Fruit fly (Drosophila melanogaster) whole organism, prepupa: Measurements from ENCODE around the gene CG2157.

Source experiments
- Blimp-1 ChIP-seq: fragments of 200-800 bp; sonication (Bioruptor generic); optimal IDR thresholded peaks from 3 replicates; lab custom pipeline; 2017; ENCODE audit warnings: missing biosample characterization, missing genetic modification characterization, mild to moderate bottlenecking, moderate library complexity, missing genetic modification reagents
- CG10631 ChIP-seq: fragments of 200-800 bp; sonication (Bioruptor generic); optimal IDR thresholded peaks from 2 replicates; lab custom pipeline; 2016; ENCODE audit warnings: missing biosample characterization, missing genetic modification characterization
- CG10669 ChIP-seq: fragments of 200-800 bp; sonication (Bioruptor generic); optimal IDR thresholded peaks from 3 replicates; lab custom pipeline; 2018; ENCODE audit warnings: missing biosample characterization, mild to moderate bottlenecking, missing genetic modification characterization, moderate library complexity
- CG11294 ChIP-seq: fragments of 200-800 bp; sonication (Bioruptor generic); IDR thresholded peaks from 2 replicates; pipeline ENCODE4 v1.3.6; 2022; ENCODE audit warnings: missing biosample characterization, missing genetic modification characterization
- CG11902 ChIP-seq: fragments of 200-800 bp; sonication (Bioruptor generic); optimal IDR thresholded peaks from 3 replicates; lab custom pipeline; 2016; ENCODE audit warnings: missing biosample characterization, missing genetic modification characterization
- CG16779 ChIP-seq: fragments of 200-800 bp; sonication (Bioruptor generic); optimal IDR thresholded peaks from 3 replicates; lab custom pipeline; 2017; ENCODE audit warnings: missing biosample characterization, mild to moderate bottlenecking, missing genetic modification characterization
- CG3032 ChIP-seq: fragments of 200-800 bp; optimal IDR thresholded peaks from 2 replicates; lab custom pipeline; 2019; ENCODE audit warnings: missing biosample characterization, mild to moderate bottlenecking, missing genetic modification characterization, moderate library complexity
- CG31627 ChIP-seq: fragments of 200-800 bp; sonication (Bioruptor generic); optimal IDR thresholded peaks from 3 replicates; lab custom pipeline; 2016; ENCODE audit warnings: missing biosample characterization, missing genetic modification characterization
- CG32006 ChIP-seq: fragments of 200-800 bp; sonication (Bioruptor generic); optimal IDR thresholded peaks from 3 replicates; lab custom pipeline; 2017; ENCODE audit warnings: missing biosample characterization, mild to moderate bottlenecking, missing genetic modification characterization
- CG3919 ChIP-seq: fragments of 200-800 bp; sonication (Bioruptor generic); optimal IDR thresholded peaks from 3 replicates; lab custom pipeline; 2016; ENCODE audit warnings: missing biosample characterization, missing genetic modification characterization
- CG4318 ChIP-seq: fragments of 200-800 bp; sonication (Bioruptor generic); optimal IDR thresholded peaks from 3 replicates; lab custom pipeline; 2017; ENCODE audit warnings: missing biosample characterization, mild to moderate bottlenecking, missing genetic modification characterization
- CG6163 ChIP-seq: fragments of 200-800 bp; sonication (Bioruptor generic); IDR thresholded peaks from 3 replicates; pipeline ENCODE4 v1.3.6; 2022; ENCODE audit warnings: missing biosample characterization, missing genetic modification characterization
- CG6276 ChIP-seq: fragments of 200-800 bp; sonication (Bioruptor generic); optimal IDR thresholded peaks from 2 replicates; lab custom pipeline; 2017; ENCODE audit warnings: missing biosample characterization, mild to moderate bottlenecking, missing genetic modification characterization
- CG6808 ChIP-seq: fragments of 200-800 bp; sonication (Bioruptor generic); optimal IDR thresholded peaks from 3 replicates; lab custom pipeline; 2017; ENCODE audit warnings: missing biosample characterization, missing genetic modification characterization, mild to moderate bottlenecking, moderate library complexity, missing genetic modification reagents
- CG6854 ChIP-seq: fragments of 200-800 bp; sonication (Bioruptor generic); optimal IDR thresholded peaks from 2 replicates; lab custom pipeline; 2017; ENCODE audit warnings: missing biosample characterization, mild to moderate bottlenecking, missing genetic modification characterization
- CG7368 ChIP-seq: fragments of 200-800 bp; sonication (Bioruptor generic); optimal IDR thresholded peaks from 3 replicates; lab custom pipeline; 2016; ENCODE audit warnings: missing biosample characterization, missing genetic modification characterization
- CG8119 ChIP-seq: fragments of 200-800 bp; sonication (Bioruptor generic); IDR thresholded peaks from 3 replicates; pipeline ENCODE4 v1.3.6; 2022; ENCODE audit warnings: missing biosample characterization, missing genetic modification characterization
- CG8632 ChIP-seq: fragments of 200-800 bp; sonication (Bioruptor generic); optimal IDR thresholded peaks from 3 replicates; lab custom pipeline; 2016; ENCODE audit warnings: missing biosample characterization, missing genetic modification characterization
- CG9139 ChIP-seq: fragments of 200-800 bp; sonication (Bioruptor generic); optimal IDR thresholded peaks from 3 replicates; lab custom pipeline; 2017; ENCODE audit warnings: missing biosample characterization, mild to moderate bottlenecking, missing genetic modification characterization
- Eip75B ChIP-seq: fragments of 200-800 bp; sonication (Bioruptor generic); optimal IDR thresholded peaks from 3 replicates; lab custom pipeline; 2016; ENCODE audit warnings: missing biosample characterization, missing genetic modification characterization
- Eip78C ChIP-seq: fragments of 200-800 bp; sonication (Bioruptor generic); peaks from one replicate; lab custom pipeline; 2016; ENCODE audit warnings: missing biosample characterization, missing genetic modification characterization
- Eip93F ChIP-seq: fragments of 200-800 bp; sonication (Bioruptor generic); optimal IDR thresholded peaks from 2 replicates; lab custom pipeline; 2016; ENCODE audit warnings: missing biosample characterization, mild to moderate bottlenecking, missing genetic modification characterization
- Ets21C ChIP-seq: fragments of 200-800 bp; sonication (Bioruptor generic); optimal IDR thresholded peaks from 3 replicates; lab custom pipeline; 2016; ENCODE audit warnings: missing biosample characterization, missing genetic modification characterization
- Ets96B ChIP-seq: fragments of 200-800 bp; optimal IDR thresholded peaks from 2 replicates; lab custom pipeline; 2019; ENCODE audit warnings: missing biosample characterization, mild to moderate bottlenecking, missing genetic modification characterization, moderate library complexity
- Hr38 ChIP-seq: sonication (Bioruptor generic); optimal IDR thresholded peaks from 2 replicates; lab custom pipeline; 2016; ENCODE audit warnings: missing biosample characterization, missing genetic modification characterization
- Hr4 ChIP-seq: fragments of 200-800 bp; sonication (Bioruptor generic); optimal IDR thresholded peaks from 3 replicates; lab custom pipeline; 2016; ENCODE audit warnings: missing biosample characterization, missing genetic modification characterization
- Lpt ChIP-seq: fragments of 200-800 bp; sonication (Bioruptor generic); optimal IDR thresholded peaks from 3 replicates; lab custom pipeline; 2016; ENCODE audit warnings: missing biosample characterization, missing genetic modification characterization
- Met ChIP-seq: fragments of 200-800 bp; sonication (Bioruptor generic); optimal IDR thresholded peaks from 3 replicates; lab custom pipeline; 2016; ENCODE audit warnings: missing biosample characterization, missing genetic modification characterization
- OdsH ChIP-seq: fragments of 200-800 bp; sonication (Bioruptor generic); optimal IDR thresholded peaks from 3 replicates; lab custom pipeline; 2016; ENCODE audit warnings: missing biosample characterization, missing genetic modification characterization
- Sox102F ChIP-seq: fragments of 200-800 bp; sonication (Bioruptor generic); optimal IDR thresholded peaks from 2 replicates; lab custom pipeline; 2016; ENCODE audit warnings: missing biosample characterization, mild to moderate bottlenecking, missing genetic modification characterization
- Sox14 ChIP-seq: fragments of 200-800 bp; sonication (Bioruptor generic); optimal IDR thresholded peaks from 3 replicates; lab custom pipeline; 2016; ENCODE audit warnings: missing biosample characterization, missing genetic modification characterization
- Sox15 ChIP-seq: fragments of 200-800 bp; sonication (Bioruptor generic); optimal IDR thresholded peaks from 3 replicates; lab custom pipeline; 2016; ENCODE audit warnings: missing biosample characterization, missing genetic modification characterization
- achi ChIP-seq: fragments of 200-800 bp; sonication (Bioruptor generic); optimal IDR thresholded peaks from 3 replicates; lab custom pipeline; 2016; ENCODE audit warnings: missing biosample characterization, missing genetic modification characterization
- dsx ChIP-seq: fragments of 200-800 bp; optimal IDR thresholded peaks from 3 replicates; lab custom pipeline; 2019; ENCODE audit warnings: missing biosample characterization, mild to moderate bottlenecking, missing genetic modification characterization, moderate library complexity; ENCODE audit not compliant: poor library complexity, severe bottlenecking
- esn ChIP-seq: fragments of 200-800 bp; sonication (Bioruptor generic); optimal IDR thresholded peaks from 2 replicates; lab custom pipeline; 2016; ENCODE audit warnings: missing biosample characterization, mild to moderate bottlenecking, missing genetic modification characterization, moderate library complexity
- fd59A ChIP-seq: fragments of 200-800 bp; sonication (Bioruptor generic); optimal IDR thresholded peaks from 2 replicates; lab custom pipeline; 2017; ENCODE audit warnings: missing biosample characterization, mild to moderate bottlenecking, missing genetic modification characterization, missing genetic modification reagents
- fd85E ChIP-seq: fragments of 200-800 bp; sonication (Bioruptor generic); optimal IDR thresholded peaks from 3 replicates; lab custom pipeline; 2016; ENCODE audit warnings: missing biosample characterization, missing genetic modification characterization
- fkh ChIP-seq: fragments of 200-800 bp; sonication (Bioruptor generic); optimal IDR thresholded peaks from 3 replicates; lab custom pipeline; 2017; ENCODE audit warnings: missing biosample characterization, mild to moderate bottlenecking, missing genetic modification characterization, moderate library complexity
- lz ChIP-seq: fragments of 200-800 bp; sonication (Bioruptor generic); optimal IDR thresholded peaks from 3 replicates; lab custom pipeline; 2016; ENCODE audit warnings: missing biosample characterization, missing genetic modification characterization
- net ChIP-seq: fragments of 200-800 bp; sonication (Bioruptor generic); optimal IDR thresholded peaks from 3 replicates; lab custom pipeline; 2016; ENCODE audit warnings: missing biosample characterization, missing genetic modification characterization
- pdm3 ChIP-seq: fragments of 200-800 bp; sonication (Bioruptor generic); optimal IDR thresholded peaks from 3 replicates; lab custom pipeline; 2016; ENCODE audit warnings: missing biosample characterization, missing genetic modification characterization
- spab ChIP-seq: fragments of 200-800 bp; sonication (Bioruptor generic); optimal IDR thresholded peaks from 2 replicates; lab custom pipeline; 2017; ENCODE audit warnings: missing biosample characterization, mild to moderate bottlenecking, missing genetic modification characterization, missing genetic modification reagents
- svp ChIP-seq: fragments of 200-800 bp; sonication (Bioruptor generic); peaks from one replicate; lab custom pipeline; 2016; ENCODE audit warnings: missing biosample characterization, missing genetic modification characterization
- topi ChIP-seq: fragments of 200-800 bp; sonication (Bioruptor generic); optimal IDR thresholded peaks from 3 replicates; lab custom pipeline; 2016; ENCODE audit warnings: missing biosample characterization, missing genetic modification characterization
- vri ChIP-seq: fragments of 200-800 bp; sonication (Bioruptor generic); optimal IDR thresholded peaks from 3 replicates; lab custom pipeline; 2016; ENCODE audit warnings: missing biosample characterization, mild to moderate bottlenecking, missing genetic modification characterization

Gene CG2157

dm6 chrX:10847447-10847846 lies 21.6 kb upstream of the CG2157 start:
- TF ChIP-seq svp (GFP tag; lab: Kevin White, UChicago), result peak; percentile 94
- peak; percentile 24 for TF ChIP-seq Eip78C (GFP tag; lab: Kevin White, UChicago)
- TF ChIP-seq lz (GFP tag; lab: Kevin White, UChicago), result no peak

- peak; percentile 12 for TF ChIP-seq Sox14 (GFP tag; lab: Kevin White, UChicago)
- no peak for TF ChIP-seq CG32006
- TF ChIP-seq lz (GFP tag; lab: Kevin White, UChicago), result no peak
- no peak for TF ChIP-seq pdm3
- no peak for TF ChIP-seq CG9139
- TF ChIP-seq CG7368 (GFP tag; lab: Kevin White, UChicago), result no peak
- no peak for TF ChIP-seq fd59A (GFP tag; lab: Kevin White, UChicago)
Measured at dm6 chrX:10848565-10848964, 20.5 kb upstream of the CG2157 start, which contains the start of gene CG2202. TSS of gene CG2202 (plus strand) at chrX:10848757.

dm6 chrX:10854686-10855085 lies 14.4 kb upstream of the CG2157 start, which contains the start of gene feo:
TSS of gene feo (minus strand) at chrX:10854869.
- no peak for TF ChIP-seq CG16779 (tag; lab: Kevin White, UChicago)

- TF ChIP-seq lz (GFP tag; lab: Kevin White, UChicago), result peak; percentile 56
- no peak for TF ChIP-seq fd59A (GFP tag; lab: Kevin White, UChicago)
- TF ChIP-seq CG11902 (GFP tag; lab: Kevin White, UChicago), result no peak
- no peak for TF ChIP-seq dsx (GFP tag; lab: Kevin White, UChicago)
- no peak for TF ChIP-seq Blimp-1 (GFP tag; lab: Kevin White, UChicago)
- peak; percentile 43 for TF ChIP-seq esn
- no peak for TF ChIP-seq achi (GFP tag; lab: Kevin White, UChicago)
- no peak for TF ChIP-seq Sox14 (GFP tag; lab: Kevin White, UChicago)
- TF ChIP-seq CG10631, result no peak
- no peak for TF ChIP-seq fkh
- TF ChIP-seq OdsH (GFP tag; lab: Kevin White, UChicago), result no peak
- no peak for TF ChIP-seq Sox102F
- TF ChIP-seq net (GFP tag; lab: Kevin White, UChicago), result no peak
- no peak for TF ChIP-seq CG3919 (GFP tag; lab: Kevin White, UChicago)
- peak; percentile 69 for TF ChIP-seq Eip78C (GFP tag; lab: Kevin White, UChicago)
- TF ChIP-seq CG32006, result no peak
- TF ChIP-seq CG31627 (GFP tag; lab: Kevin White, UChicago), result peak; percentile 53
- no peak for TF ChIP-seq Hr4 (GFP tag; lab: Kevin White, UChicago)
- TF ChIP-seq CG6808 (GFP tag; lab: Kevin White, UChicago), result no peak
- TF ChIP-seq CG7368 (GFP tag; lab: Kevin White, UChicago), result no peak
- peak; percentile 40 for TF ChIP-seq Ets21C
- TF ChIP-seq CG4318 (GFP tag; lab: Kevin White, UChicago), result no peak
- no peak for TF ChIP-seq svp (GFP tag; lab: Kevin White, UChicago)
- TF ChIP-seq CG8119 (GFP tag; lab: Robert Waterston, UW), result no peak
- TF ChIP-seq CG3032, result peak; percentile 31
- TF ChIP-seq CG11294, result no peak
- TF ChIP-seq Eip75B, result no peak
- TF ChIP-seq Sox15 (GFP tag; lab: Kevin White, UChicago), result no peak
- TF ChIP-seq Lpt (GFP tag; lab: Kevin White, UChicago), result no peak
- TF ChIP-seq topi (GFP tag; lab: Kevin White, UChicago), result peak; percentile 33
- TF ChIP-seq fd85E (GFP tag; lab: Kevin White, UChicago), result no peak
- no peak for TF ChIP-seq Hr38 (GFP tag; lab: Kevin White, UChicago)
- no peak for TF ChIP-seq Met
- peak; percentile 15 for TF ChIP-seq Ets96B
- TF ChIP-seq spab (GFP tag; lab: Kevin White, UChicago), result no peak
- no peak for TF ChIP-seq CG6854 (GFP tag; lab: Kevin White, UChicago)
- TF ChIP-seq CG6276 (GFP tag; lab: Kevin White, UChicago), result no peak
- no peak for TF ChIP-seq Eip93F
- 0 out of 3 replicates have a peak, but pooled peaks have one; percentile 15 for TF ChIP-seq CG6163 (GFP tag; lab: Robert Waterston, UW)
- no peak for TF ChIP-seq CG8632 (GFP tag; lab: Kevin White, UChicago)
- no peak for TF ChIP-seq CG10669 (GFP tag; lab: Kevin White, UChicago)
- TF ChIP-seq pdm3, result no peak
- TF ChIP-seq vri (GFP tag; lab: Kevin White, UChicago), result no peak
Measured at dm6 chrX:10857376-10857775, 11.7 kb upstream of the CG2157 start, which contains the start of the genes sofe and CG2186. TSS of gene sofe (minus strand) at chrX:10857413. TSS of gene CG2186 (plus strand) at chrX:10857655.
